Worm (Caenorhabditis elegans): ENCODE data around the gene pept-1.

DNA sequence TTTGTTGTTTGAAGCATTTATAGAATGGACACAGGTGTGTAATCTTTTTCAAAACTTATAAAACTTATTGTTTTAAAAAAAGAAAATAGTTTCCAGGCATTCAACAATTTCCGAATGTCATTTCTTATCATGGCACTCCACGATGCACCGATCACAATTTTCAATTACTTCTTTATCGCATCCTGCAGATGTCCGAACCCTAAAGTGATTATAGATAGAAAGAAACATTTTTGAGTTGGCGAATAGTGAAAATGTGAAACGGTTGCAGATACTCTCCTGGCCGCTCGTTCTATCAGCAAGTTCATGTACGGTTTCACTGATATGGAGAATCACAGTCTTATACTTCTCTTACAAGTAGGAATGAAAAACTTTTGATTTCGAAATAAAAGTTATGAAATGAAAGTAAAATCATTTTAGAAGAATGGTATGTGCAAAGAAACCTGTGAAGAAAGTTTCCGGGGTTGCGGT, 6.4 kb downstream of the pept-1 start, which contains the start of gene C15B12.2:
- no peak for TF ChIP-seq unc-62 (GFP tag; optimal IDR thresholded peaks at IDR 0.05)
- no peak for TF ChIP-seq mep-1 (tag; optimal IDR thresholded peaks at IDR 0.05)
- TF ChIP-seq zip-8 (tag; optimal IDR thresholded peaks at IDR 0.05), result no peak
- no peak for TF ChIP-seq snpc-4 (tag; optimal IDR thresholded peaks at IDR 0.05)
- TF ChIP-seq ztf-11 (tag; optimal IDR thresholded peaks at IDR 0.05), result no peak
- no peak for TF ChIP-seq elt-1 (tag; optimal IDR thresholded peaks at IDR 0.05; ENCODE audit: borderline replicate concordance, insufficient read depth)
- TF ChIP-seq nhr-76 (tag; optimal IDR thresholded peaks at IDR 0.05), result no peak
- TF ChIP-seq nhr-12 (tag; optimal IDR thresholded peaks at IDR 0.05), result no peak
- no peak for TF ChIP-seq lin-13 (tag; optimal IDR thresholded peaks at IDR 0.05)
- no peak for TF ChIP-seq ceh-39 (tag; optimal IDR thresholded peaks at IDR 0.05)
- no peak for TF ChIP-seq tbx-8 (GFP tag; optimal IDR thresholded peaks at IDR 0.05)

All from whole organism, mixed stage, embryonic.